Worm (Caenorhabditis elegans): ENCODE results near the gene acl-13.
A peak's percentile ranks its signal among the peaks of the same experiment; 100 is the strongest.

Gene acl-13

ce11 chrIV:12389951-12390350 lies 20.3 kb upstream of the acl-13 start, which contains the start of gene spe-45 (continued):
- TF ChIP-seq mcd-1 (GFP tag; IDR thresholded peaks at IDR 0.05) (no peak; the same call in 1 of the 2 replicates), ekl-4 (GFP tag; IDR thresholded peaks at IDR 0.05) (peak; percentile 78), Y95B8A.8 (GFP tag; IDR thresholded peaks at IDR 0.05) (0 out of 2 replicates have a peak, but pooled peaks have one; percentile 37), zim-3 (tag; optimal IDR thresholded peaks at IDR 0.05) (no peak), fkh-3 (tag; optimal IDR thresholded peaks at IDR 0.05) (no peak), ztf-25 (GFP tag; IDR thresholded peaks at IDR 0.05) (no peak), lin-26 (GFP tag; IDR thresholded peaks at IDR 0.05) (peak; percentile 78)

- peak; percentile 46 for TF ChIP-seq dpl-1 (GFP tag; optimal IDR thresholded peaks at IDR 0.05)
- TF ChIP-seq let-607 (tag; optimal IDR thresholded peaks at IDR 0.05), result peak; percentile 55 to 90
- TF ChIP-seq snpc-4 (GFP tag; optimal IDR thresholded peaks at IDR 0.05), result peak; percentile 50
- peak; percentile 65 to 82 (median 76) for TF ChIP-seq snpc-4 (tag; optimal IDR thresholded peaks at IDR 0.05)
- TF ChIP-seq F55B11.4 (tag; optimal IDR thresholded peaks at IDR 0.05; ENCODE audit: borderline replicate concordance, insufficient read depth), result no peak
- TF ChIP-seq C17E4.6 (GFP tag; IDR thresholded peaks at IDR 0.05), result peak; percentile 75; the same call in 1 of the 2 replicates
- TF ChIP-seq ztf-3 (GFP tag; optimal IDR thresholded peaks at IDR 0.05), result no peak
- TF ChIP-seq repo-1 (tag; optimal IDR thresholded peaks at IDR 0.05), result peak; percentile 42
- peak; percentile 86 for TF ChIP-seq ceh-40 (GFP tag; IDR thresholded peaks at IDR 0.05)
- peak; percentile 87 for TF ChIP-seq lir-1 (GFP tag; conservative IDR thresholded peaks at IDR 0.05)
- peak; percentile 52 for TF ChIP-seq C06A6.2 (GFP tag; conservative IDR thresholded peaks at IDR 0.05)
- peak; percentile 89 for TF ChIP-seq Y79H2A.3 (GFP tag; conservative IDR thresholded peaks at IDR 0.05)
- no peak for TF ChIP-seq akir-1 (GFP tag; optimal IDR thresholded peaks at IDR 0.05)
- peak; percentile 89 for TF ChIP-seq athp-1 (tag; optimal IDR thresholded peaks at IDR 0.05)
- peak; percentile 97 for TF ChIP-seq ceh-27 (GFP tag; optimal IDR thresholded peaks at IDR 0.05)
- 0 out of 2 replicates have a peak, but pooled peaks have one; percentile 32 for TF ChIP-seq lag-1 (GFP tag; IDR thresholded peaks at IDR 0.05)
- TF ChIP-seq F39B2.1 (GFP tag; IDR thresholded peaks at IDR 0.05), result peak; percentile 81; the same call in 1 of the 2 replicates
- peak; percentile 95 for TF ChIP-seq D2030.7 (GFP tag; IDR thresholded peaks at IDR 0.05)
- peak; percentile 30 for TF ChIP-seq snpc-1.1 (tag; optimal IDR thresholded peaks at IDR 0.05; ENCODE audit: insufficient read depth)
- TF ChIP-seq T26A5.8 (tag; optimal IDR thresholded peaks at IDR 0.05), result no peak
- TF ChIP-seq sptf-2 (GFP tag; optimal IDR thresholded peaks at IDR 0.05), result peak; percentile 40
- peak; percentile 71 for TF ChIP-seq F52B5.7 (tag; optimal IDR thresholded peaks at IDR 0.05)
- TF ChIP-seq die-1 (tag; optimal IDR thresholded peaks at IDR 0.05), result no peak
- TF ChIP-seq unc-62 (GFP tag; optimal IDR thresholded peaks at IDR 0.05), result no peak
- peak; percentile 95 for TF ChIP-seq ccch-3 (GFP tag; optimal IDR thresholded peaks at IDR 0.05)
- 0 out of 2 replicates have a peak, but pooled peaks have one; percentile 62 for TF ChIP-seq nhr-120 (GFP tag; IDR thresholded peaks at IDR 0.05)
- no peak for TF ChIP-seq ets-4 (GFP tag; optimal IDR thresholded peaks at IDR 0.05)
- peak; percentile 92 for TF ChIP-seq Y67H2A.10 (GFP tag; conservative IDR thresholded peaks at IDR 0.05)
- no peak for TF ChIP-seq mes-4 (tag; optimal IDR thresholded peaks at IDR 0.05)
- TF ChIP-seq madf-3 (GFP tag; IDR thresholded peaks at IDR 0.05), result peak; percentile 95
- TF ChIP-seq rec-8 (tag; optimal IDR thresholded peaks at IDR 0.05), result peak; percentile 68 to 85
- TF ChIP-seq K11D2.4 (GFP tag; IDR thresholded peaks at IDR 0.05), result peak; percentile 88
- peak; percentile 49 for TF ChIP-seq ztf-26 (tag; optimal IDR thresholded peaks at IDR 0.05)
- peak; percentile 86 for TF ChIP-seq attf-6 (GFP tag; IDR thresholded peaks at IDR 0.05)
- peak; percentile 75 for TF ChIP-seq tbp1 (GFP tag; optimal IDR thresholded peaks at IDR 0.05)
- peak; percentile 97 for TF ChIP-seq dox-1 (GFP tag; IDR thresholded peaks at IDR 0.05)
- no peak for TF ChIP-seq lin-40 (tag; optimal IDR thresholded peaks at IDR 0.05)
- TF ChIP-seq cebp-1 (GFP tag; IDR thresholded peaks at IDR 0.05), result peak; percentile 83
- peak; percentile 89 for TF ChIP-seq cebp-1 (tag; optimal IDR thresholded peaks at IDR 0.05)
Observed at ce11 chrIV:12391003-12391637, 19.1 kb upstream of the acl-13 start, which contains the start of the genes rps-23 and dpm-3. Gene rps-23 (minus strand): TSS chrIV:12391053. Gene dpm-3 (plus strand): TSS chrIV:12391587.

Data from whole organism, young adult.